Worm (Caenorhabditis elegans) whole organism, late embryonic: Measurements from ENCODE around the gene hmit-1.1.

Source experiments
- Y22D7AL.16 ChIP-seq: sonication (generic microtip); optimal IDR thresholded peaks from 2 replicates; lab custom pipeline; 2016; ENCODE audit warnings: missing genetic modification characterization, missing compliant biosample characterization
- ama-1 ChIP-seq: fragments of 150-350 bp; optimal IDR thresholded peaks from 2 replicates; lab custom pipeline; 2014
- ceh-19 ChIP-seq: fragments of 200-800 bp; sonication (Bioruptor generic); optimal IDR thresholded peaks from 2 replicates; lab custom pipeline; 2018; ENCODE audit warnings: mild to moderate bottlenecking, missing genetic modification characterization, missing compliant biosample characterization
- dmd-4 ChIP-seq: sonication (generic microtip); optimal IDR thresholded peaks from 2 replicates; lab custom pipeline; 2016; ENCODE audit warnings: borderline replicate concordance, missing genetic modification characterization, missing compliant biosample characterization
- eyg-1 ChIP-seq: sonication (generic microtip); optimal IDR thresholded peaks from 2 replicates; lab custom pipeline; 2016; ENCODE audit warnings: missing genotype, missing genetic modification characterization, missing compliant biosample characterization
- hlh-6 ChIP-seq: sonication (generic microtip); optimal IDR thresholded peaks from 2 replicates; lab custom pipeline; 2016; ENCODE audit warnings: missing genotype, missing genetic modification characterization, missing compliant biosample characterization
- pha-4 ChIP-seq: fragments of 150-350 bp; optimal IDR thresholded peaks from 2 replicates; lab custom pipeline; 2018; ENCODE audit warnings: missing biosample characterization, missing genetic modification reagents, missing genetic modification characterization
- ref-2 ChIP-seq: sonication (generic microtip); optimal IDR thresholded peaks from 2 replicates; lab custom pipeline; 2016; ENCODE audit warnings: missing genetic modification characterization, missing compliant biosample characterization
- sox-4 ChIP-seq: sonication (generic microtip); optimal IDR thresholded peaks from 2 replicates; lab custom pipeline; 2017; ENCODE audit warnings: mild to moderate bottlenecking, missing genetic modification characterization, inconsistent platforms, missing compliant biosample characterization
- unc-86 ChIP-seq: sonication (generic microtip); optimal IDR thresholded peaks from 2 replicates; lab custom pipeline; 2016; ENCODE audit warnings: missing genetic modification characterization, missing compliant biosample characterization

DNA sequence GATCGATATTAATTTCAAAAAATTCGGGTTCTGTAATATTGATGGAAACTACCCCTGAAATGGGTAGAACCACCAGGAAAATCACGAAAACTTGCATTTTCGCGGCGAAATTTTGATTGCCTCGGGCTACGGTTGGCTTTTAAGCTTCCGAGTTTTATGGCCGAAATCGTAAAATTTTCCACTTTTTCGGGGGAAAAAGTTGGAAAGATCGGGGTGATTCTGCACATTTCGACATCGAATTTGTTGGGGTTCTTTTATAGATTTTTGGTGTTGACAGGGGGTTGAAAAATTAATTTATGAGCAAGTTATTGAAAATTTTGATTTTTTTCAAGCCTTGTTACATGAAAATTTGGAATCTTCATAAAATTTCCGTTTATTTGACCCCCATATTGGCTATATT is 37.2 kb downstream of the hmit-1.1 start, which contains the start of gene Y51A2D.8:
- TF ChIP-seq eyg-1 (no peak), ref-2 (tag; lab: Kevin White, UChicago) (no peak), unc-86 (tag; lab: Kevin White, UChicago) (no peak), ceh-19 (GFP tag; lab: Kevin White, UChicago) (no peak), ama-1 (lab: Kevin White, UChicago) (no peak), hlh-6 (no peak), sox-4 (no peak), dmd-4 (tag; lab: Kevin White, UChicago) (no peak), Y22D7AL.16 (tag; lab: Kevin White, UChicago) (no peak), pha-4 (tag; lab: Kevin White, UChicago) (no peak)
